Worm (Caenorhabditis elegans): ENCODE measurements around the gene srx-115.
A peak's percentile ranks its signal among the peaks of the same experiment; 100 is the strongest.

srx-115 gene

DNA sequence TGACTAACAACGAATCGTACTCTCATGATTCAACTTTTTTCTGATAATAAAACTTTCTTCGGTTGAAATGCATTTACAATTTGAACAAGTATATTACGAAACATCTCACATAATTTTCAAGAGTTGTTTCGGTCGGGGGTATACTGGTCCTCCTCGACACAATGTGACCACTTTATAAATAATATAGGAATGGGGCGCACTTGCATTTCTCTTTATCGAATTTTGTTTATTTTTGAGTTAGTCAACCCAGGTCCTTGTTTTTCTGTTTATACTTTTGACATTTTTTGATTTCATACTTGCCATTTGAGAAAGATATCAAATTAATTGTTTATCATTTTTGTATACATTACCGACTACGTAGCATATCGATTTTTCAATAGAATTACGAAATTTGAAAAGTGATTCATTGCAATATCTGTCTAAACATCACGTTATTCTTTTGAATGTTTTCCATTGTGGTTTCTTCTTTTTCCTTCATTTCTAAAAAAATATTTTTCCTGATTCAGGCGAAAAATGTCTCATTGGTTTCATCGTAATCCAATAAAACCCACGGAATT is 2.2 kb downstream of the srx-115 start, which contains the start of gene B0507.2:
Gene B0507.2 (plus strand): TSS at position 507 of the 557 bp plus-strand sequence.
- TF ChIP-seq C34F6.9 (tag; optimal IDR thresholded peaks at IDR 0.05): peak; percentile 42
- no peak for TF ChIP-seq elt-1 (tag; optimal IDR thresholded peaks at IDR 0.05)
- TF ChIP-seq nhr-12 (tag; optimal IDR thresholded peaks at IDR 0.05): no peak
- TF ChIP-seq fos-1 (tag; optimal IDR thresholded peaks at IDR 0.05): peak; percentile 56
- TF ChIP-seq unc-55 (GFP tag; optimal IDR thresholded peaks at IDR 0.05): peak; percentile 57
- TF ChIP-seq lsy-2 (tag; optimal IDR thresholded peaks at IDR 0.05): peak in 1 of 2 experiments; percentile 35
- TF ChIP-seq nhr-129 (tag; optimal IDR thresholded peaks at IDR 0.05): peak; percentile 9
- TF ChIP-seq crh-2 (tag; optimal IDR thresholded peaks at IDR 0.05): no peak
- no peak for TF ChIP-seq blmp-1 (tag; optimal IDR thresholded peaks at IDR 0.05; ENCODE audit: insufficient read depth)

ce11 chrV:8776270-8776669 is 4.6 kb downstream of the srx-115 start, which contains the start of gene B0507.1:
B0507.1 (plus strand) TSS chrV:8776570.
- TF ChIP-seq zag-1 (tag; optimal IDR thresholded peaks at IDR 0.05): no peak
- no peak for TF ChIP-seq nhr-23 (tag; optimal IDR thresholded peaks at IDR 0.05)
- no peak for TF ChIP-seq unc-62 (GFP tag; optimal IDR thresholded peaks at IDR 0.05)
- TF ChIP-seq nhr-12 (tag; optimal IDR thresholded peaks at IDR 0.05): no peak
- no peak for TF ChIP-seq crh-2 (tag; optimal IDR thresholded peaks at IDR 0.05)
- TF ChIP-seq mdl-1 (tag; optimal IDR thresholded peaks at IDR 0.05): no peak
- no peak for TF ChIP-seq snpc-4 (tag; optimal IDR thresholded peaks at IDR 0.05)
- TF ChIP-seq gmeb-1 (tag; optimal IDR thresholded peaks at IDR 0.05): no peak
- no peak for TF ChIP-seq alr-1 (tag; optimal IDR thresholded peaks at IDR 0.05)
- TF ChIP-seq nhr-237 (tag; optimal IDR thresholded peaks at IDR 0.05): no peak
- no peak for TF ChIP-seq sma-9 (GFP tag; optimal IDR thresholded peaks at IDR 0.05)
- no peak for TF ChIP-seq sma-9 (tag; optimal IDR thresholded peaks at IDR 0.05)
- no peak for TF ChIP-seq mab-5 (tag; optimal IDR thresholded peaks at IDR 0.05)
- TF ChIP-seq lsy-2 (tag; optimal IDR thresholded peaks at IDR 0.05): no peak
- TF ChIP-seq unc-55 (GFP tag; optimal IDR thresholded peaks at IDR 0.05): no peak
- TF ChIP-seq R02D3.7 (tag; optimal IDR thresholded peaks at IDR 0.05): no peak
- TF ChIP-seq mbf-1 (tag; optimal IDR thresholded peaks at IDR 0.05): no peak

DNA sequence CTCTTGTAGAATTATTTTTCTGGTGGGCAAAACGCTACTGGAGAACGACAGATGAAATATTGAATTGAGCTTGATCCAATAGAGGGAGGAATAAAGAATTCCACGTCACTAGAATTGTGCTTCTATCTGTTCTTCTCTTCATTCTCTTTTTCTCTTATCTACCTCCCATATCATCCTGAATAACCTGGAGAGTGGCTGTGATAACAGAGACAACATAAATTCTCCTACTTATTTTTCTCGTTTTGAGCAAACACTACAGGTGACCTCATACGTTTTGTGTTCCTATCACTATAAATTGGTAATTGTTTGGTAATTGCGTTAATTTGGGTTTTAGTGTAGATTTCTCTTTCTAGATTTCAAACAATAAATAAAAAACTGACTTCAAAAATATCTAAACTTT is 9.5 kb downstream of the srx-115 start:
- TF ChIP-seq fos-1 (tag; optimal IDR thresholded peaks at IDR 0.05): peak; percentile 64
- no peak for TF ChIP-seq mab-5 (tag; optimal IDR thresholded peaks at IDR 0.05)

DNA sequence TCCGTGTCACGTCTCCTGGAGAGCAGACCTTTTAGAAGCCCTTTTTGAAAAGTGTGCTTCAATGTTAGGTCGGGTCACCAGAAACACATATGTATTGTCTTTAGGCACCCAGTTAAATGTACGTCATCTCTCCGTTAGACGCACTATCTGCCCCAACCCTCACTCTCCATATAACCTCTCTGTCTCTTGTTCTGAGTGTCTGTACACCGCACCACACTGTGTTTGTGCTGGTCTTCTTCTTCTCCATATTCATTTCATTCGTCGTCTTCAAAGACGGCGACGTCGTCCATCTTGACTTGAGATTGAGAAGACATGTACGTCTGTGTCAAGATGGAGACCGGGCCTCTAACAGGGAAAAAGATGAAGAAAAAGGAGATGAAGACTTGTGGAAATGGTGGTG is 10.4 kb downstream of the srx-115 start:
- no peak for TF ChIP-seq alr-1 (tag; optimal IDR thresholded peaks at IDR 0.05)
- no peak for TF ChIP-seq snpc-4 (tag; optimal IDR thresholded peaks at IDR 0.05)
- TF ChIP-seq F13H6.1 (tag; optimal IDR thresholded peaks at IDR 0.05): no peak
- peak; percentile 45 for TF ChIP-seq nhr-129 (tag; optimal IDR thresholded peaks at IDR 0.05)
- no peak for TF ChIP-seq nhr-237 (tag; optimal IDR thresholded peaks at IDR 0.05)
- TF ChIP-seq fos-1 (tag; optimal IDR thresholded peaks at IDR 0.05): peak; percentile 6
- TF ChIP-seq mab-5 (tag; optimal IDR thresholded peaks at IDR 0.05): no peak
- no peak for TF ChIP-seq ceh-16 (tag; optimal IDR thresholded peaks at IDR 0.05)
- TF ChIP-seq ama-1 (optimal IDR thresholded peaks at IDR 0.05): no peak

DNA sequence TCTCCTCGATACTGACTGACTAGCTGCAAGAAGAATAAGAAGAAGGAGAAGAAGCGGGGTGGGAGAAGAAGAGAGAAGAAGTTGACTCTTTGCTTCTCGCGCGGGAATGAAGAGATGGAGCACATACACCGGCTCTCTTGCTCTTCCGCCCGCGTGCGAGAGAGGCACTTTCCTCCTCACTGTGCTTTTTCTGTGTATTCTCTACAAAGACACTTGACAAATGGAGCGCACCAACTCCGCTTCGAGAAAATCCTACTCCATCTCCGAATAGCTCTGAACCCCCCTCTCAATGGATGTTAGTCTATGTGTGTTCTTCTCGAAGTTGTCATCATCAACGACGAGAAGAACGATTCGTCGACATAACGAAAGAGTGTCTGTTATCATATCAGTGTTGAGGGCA is 12.8 kb downstream of the srx-115 start:
- TF ChIP-seq unc-55 (GFP tag; optimal IDR thresholded peaks at IDR 0.05) (no peak), nhr-11 (tag; optimal IDR thresholded peaks at IDR 0.05) (no peak), elt-1 (tag; optimal IDR thresholded peaks at IDR 0.05) (no peak), blmp-1 (tag; optimal IDR thresholded peaks at IDR 0.05; ENCODE audit: insufficient read depth) (no peak), alr-1 (tag; optimal IDR thresholded peaks at IDR 0.05) (no peak), aly-2 (tag; optimal IDR thresholded peaks at IDR 0.05) (no peak)

ce11 chrV:8785526-8785925 is 13.8 kb downstream of the srx-115 start:
- no peak for TF ChIP-seq ztf-4 (tag; optimal IDR thresholded peaks at IDR 0.05)
- TF ChIP-seq fos-1 (tag; optimal IDR thresholded peaks at IDR 0.05): peak; percentile 30
- no peak for TF ChIP-seq nhr-77 (tag; optimal IDR thresholded peaks at IDR 0.05)
- no peak for TF ChIP-seq peb-1 (tag; optimal IDR thresholded peaks at IDR 0.05)
- TF ChIP-seq F13H6.1 (tag; optimal IDR thresholded peaks at IDR 0.05): peak; percentile 50
- no peak for TF ChIP-seq sma-3 (GFP tag; optimal IDR thresholded peaks at IDR 0.05)
- TF ChIP-seq skn-1 (tag; optimal IDR thresholded peaks at IDR 0.05): no peak
- TF ChIP-seq nhr-129 (tag; optimal IDR thresholded peaks at IDR 0.05): peak; percentile 72

Data from whole organism, L2 larva.